Worm (Caenorhabditis elegans) whole organism, late embryonic: ENCODE measurements around the gene F12E12.1.

Experiments used
- K02D7.2 ChIP-seq: sonication (generic microtip); optimal IDR thresholded peaks from 2 replicates; lab custom pipeline; 2017; ENCODE audit warnings: mild to moderate bottlenecking, missing genetic modification characterization, missing compliant biosample characterization
- K09A11.1 ChIP-seq: sonication (generic microtip); optimal IDR thresholded peaks from 2 replicates; lab custom pipeline; 2017; ENCODE audit warnings: antibody characterized with exemption, mild to moderate bottlenecking, missing genetic modification characterization, missing compliant biosample characterization; ENCODE audit not compliant: insufficient read depth
- Y22D7AL.16 ChIP-seq: sonication (generic microtip); optimal IDR thresholded peaks from 2 replicates; lab custom pipeline; 2016; ENCODE audit warnings: missing genetic modification characterization, missing compliant biosample characterization
- ama-1 ChIP-seq: fragments of 150-350 bp; optimal IDR thresholded peaks from 2 replicates; lab custom pipeline; 2014
- ceh-19 ChIP-seq: fragments of 200-800 bp; sonication (Bioruptor generic); optimal IDR thresholded peaks from 2 replicates; lab custom pipeline; 2018; ENCODE audit warnings: mild to moderate bottlenecking, missing genetic modification characterization, missing compliant biosample characterization
- ceh-22 ChIP-seq: sonication (generic microtip); optimal IDR thresholded peaks from 2 replicates; lab custom pipeline; 2017; ENCODE audit warnings: missing biosample characterization, missing genetic modification characterization
- ceh-34 ChIP-seq: sonication (generic microtip); optimal IDR thresholded peaks from 2 replicates; lab custom pipeline; 2016; ENCODE audit warnings: mild to moderate bottlenecking, missing genetic modification characterization, missing compliant biosample characterization
- ceh-45 ChIP-seq: fragments of 200-800 bp; sonication (Bioruptor generic); IDR thresholded peaks from 2 replicates; pipeline ENCODE4 v1.3.6; 2022; ENCODE audit warnings: missing genetic modification reagents, missing genetic modification characterization, missing compliant biosample characterization
- ceh-6 ChIP-seq: fragments of 200-800 bp; sonication (Bioruptor generic); optimal IDR thresholded peaks from 2 replicates; lab custom pipeline; 2018; ENCODE audit warnings: mild to moderate bottlenecking, missing genetic modification characterization, missing compliant biosample characterization
- ceh-9 ChIP-seq: sonication (generic microtip); optimal IDR thresholded peaks from 2 replicates; lab custom pipeline; 2016; ENCODE audit warnings: mild to moderate bottlenecking, missing genetic modification characterization, inconsistent platforms, missing compliant biosample characterization
- ets-4 ChIP-seq: sonication (generic microtip); optimal IDR thresholded peaks from 2 replicates; lab custom pipeline; 2016; ENCODE audit warnings: missing genetic modification characterization, missing compliant biosample characterization
- fax-1 ChIP-seq: sonication (generic microtip); optimal IDR thresholded peaks from 2 replicates; lab custom pipeline; 2016; ENCODE audit warnings: missing genotype, missing genetic modification characterization, missing compliant biosample characterization
- fkh-10 ChIP-seq: fragments of 150-350 bp; optimal IDR thresholded peaks from 2 replicates; lab custom pipeline; 2014; ENCODE audit warnings: missing biosample characterization, missing genetic modification reagents, missing genetic modification characterization
- fkh-6 ChIP-seq: sonication (generic microtip); optimal IDR thresholded peaks from 2 replicates; lab custom pipeline; 2016; ENCODE audit warnings: missing genetic modification characterization, missing compliant biosample characterization
- hlh-13 ChIP-seq: fragments of 200-800 bp; sonication (Bioruptor generic); optimal IDR thresholded peaks from 2 replicates; lab custom pipeline; 2018; ENCODE audit warnings: mild to moderate bottlenecking, missing genetic modification characterization, missing compliant biosample characterization
- hlh-15 ChIP-seq: sonication (generic microtip); optimal IDR thresholded peaks from 2 replicates; lab custom pipeline; 2016; ENCODE audit warnings: missing genetic modification characterization, missing compliant biosample characterization
- hlh-6 ChIP-seq: sonication (generic microtip); optimal IDR thresholded peaks from 2 replicates; lab custom pipeline; 2016; ENCODE audit warnings: missing genotype, missing genetic modification characterization, missing compliant biosample characterization
- madf-2 ChIP-seq: sonication (generic microtip); optimal IDR thresholded peaks from 2 replicates; lab custom pipeline; 2017; ENCODE audit warnings: missing genetic modification characterization, missing compliant biosample characterization
- mec-3 ChIP-seq: sonication (generic microtip); optimal IDR thresholded peaks from 2 replicates; lab custom pipeline; 2016; ENCODE audit warnings: borderline replicate concordance, missing genetic modification characterization, missing compliant biosample characterization
- nhr-232 ChIP-seq: sonication (generic microtip); optimal IDR thresholded peaks from 2 replicates; lab custom pipeline; 2016; ENCODE audit warnings: missing genetic modification characterization, missing compliant biosample characterization
- npax-4 ChIP-seq: sonication (generic microtip); optimal IDR thresholded peaks from 2 replicates; lab custom pipeline; 2016; ENCODE audit warnings: missing genetic modification characterization, missing compliant biosample characterization
- pat-9 ChIP-seq: fragments of 200-800 bp; sonication (Bioruptor generic); optimal IDR thresholded peaks from 2 replicates; lab custom pipeline; 2018; ENCODE audit warnings: mild to moderate bottlenecking, missing genetic modification characterization, moderate library complexity, missing compliant biosample characterization
- pax-1 ChIP-seq: fragments of 150-350 bp; optimal IDR thresholded peaks from 2 replicates; lab custom pipeline; 2014; ENCODE audit warnings: missing biosample characterization, missing genetic modification characterization
- pha-2 ChIP-seq: sonication (generic microtip); optimal IDR thresholded peaks from 2 replicates; lab custom pipeline; 2017; ENCODE audit warnings: mild to moderate bottlenecking, missing genetic modification characterization, missing compliant biosample characterization
- rnt-1 ChIP-seq: sonication (generic microtip); optimal IDR thresholded peaks from 2 replicates; lab custom pipeline; 2016; ENCODE audit warnings: missing genetic modification characterization, missing compliant biosample characterization
- sdc-2 ChIP-seq: sonication (generic microtip); optimal IDR thresholded peaks from 2 replicates; lab custom pipeline; 2016; ENCODE audit warnings: missing genotype, missing genetic modification characterization, missing compliant biosample characterization
- sox-2 ChIP-seq: fragments of 200-800 bp; sonication (Bioruptor generic); IDR thresholded peaks from 2 replicates; pipeline ENCODE4 v1.3.6; 2022; ENCODE audit warnings: missing genetic modification reagents, missing genetic modification characterization, missing compliant biosample characterization
- sox-4 ChIP-seq: sonication (generic microtip); optimal IDR thresholded peaks from 2 replicates; lab custom pipeline; 2017; ENCODE audit warnings: mild to moderate bottlenecking, missing genetic modification characterization, inconsistent platforms, missing compliant biosample characterization
- syd-9 ChIP-seq: sonication (generic microtip); optimal IDR thresholded peaks from 2 replicates; lab custom pipeline; 2016; ENCODE audit warnings: mild to moderate bottlenecking, missing genetic modification characterization, moderate library complexity, missing compliant biosample characterization
- ttx-3 ChIP-seq: sonication (generic microtip); optimal IDR thresholded peaks from 2 replicates; lab custom pipeline; 2016; ENCODE audit warnings: missing genetic modification reagents, missing genetic modification characterization, missing compliant biosample characterization
- unc-3 ChIP-seq, 2 experiments: fragments of 200-800 bp in 1 of 2; sonication (Bioruptor generic) in 1 of 2; sonication (generic microtip) in 1 of 2; conservative IDR thresholded peaks in 1 of 2; optimal IDR thresholded peaks in 1 of 2; 2 replicates each; pipeline versions ENCODE4 v1.3.6 to Lab custom; 2016 to 2022; ENCODE audit warnings: missing compliant biosample characterization in 2 of 2, missing genetic modification characterization in 2 of 2, missing genetic modification reagents in 1 of 2
- unc-42 ChIP-seq: sonication (generic microtip); optimal IDR thresholded peaks from 2 replicates; lab custom pipeline; 2016; ENCODE audit warnings: missing genotype, missing genetic modification characterization, missing compliant biosample characterization
- unc-55 ChIP-seq: sonication (generic microtip); optimal IDR thresholded peaks from 2 replicates; lab custom pipeline; 2017; ENCODE audit warnings: missing biosample characterization, missing genetic modification reagents, missing genetic modification characterization
- zip-5 ChIP-seq: sonication (generic microtip); optimal IDR thresholded peaks from 2 replicates; lab custom pipeline; 2016; ENCODE audit warnings: missing genetic modification characterization, missing compliant biosample characterization
- ztf-16 ChIP-seq: sonication (generic microtip); optimal IDR thresholded peaks from 2 replicates; lab custom pipeline; 2017; ENCODE audit warnings: missing genetic modification characterization, missing compliant biosample characterization

F12E12.1 gene

DNA sequence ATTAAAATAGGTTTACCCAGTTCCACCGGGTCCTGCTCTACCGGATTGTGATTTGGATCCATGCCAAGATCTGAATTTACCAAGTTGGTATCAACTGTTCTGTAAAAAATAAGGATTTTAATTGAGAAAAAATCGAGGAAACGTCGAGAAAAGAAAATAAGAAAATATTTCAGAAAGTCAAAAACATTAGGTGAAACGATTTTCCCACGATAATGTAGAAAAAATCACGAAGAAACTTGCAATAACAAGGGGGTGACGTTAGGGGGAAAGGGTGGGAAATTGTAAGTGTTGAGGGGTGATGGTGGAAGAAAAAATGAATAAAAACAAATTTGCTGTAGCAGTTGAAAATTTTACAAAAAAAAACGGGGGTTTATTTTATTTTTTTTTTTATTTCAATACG lies 31.4 kb downstream of the F12E12.1 start, which contains the start of gene T24E12.10:
TSS of gene T24E12.10 (minus strand) at position 101 of the 400 bp plus-strand sequence.
- TF ChIP-seq unc-42 (tag; lab: Kevin White, UChicago): no peak
- no peak for TF ChIP-seq pat-9
- TF ChIP-seq sdc-2 (tag; lab: Kevin White, UChicago): no peak
- no peak for TF ChIP-seq npax-4 (tag; lab: Kevin White, UChicago)
- TF ChIP-seq unc-3 (GFP tag; conservative IDR thresholded peaks at IDR 0.05; lab: Robert Waterston, UW): no peak
- no peak for TF ChIP-seq unc-3 (tag; optimal IDR thresholded peaks at IDR 0.05; lab: Kevin White, UChicago)
- no peak for TF ChIP-seq Y22D7AL.16
- TF ChIP-seq pha-2 (tag; lab: Kevin White, UChicago): no peak
- no peak for TF ChIP-seq ceh-22 (tag; lab: Kevin White, UChicago)
- no peak for TF ChIP-seq syd-9 (tag; lab: Kevin White, UChicago)
- TF ChIP-seq rnt-1 (tag; lab: Kevin White, UChicago): no peak
- TF ChIP-seq fkh-6: no peak
- no peak for TF ChIP-seq K09A11.1 (tag; lab: Kevin White, UChicago)
- no peak for TF ChIP-seq unc-55 (GFP tag; lab: Kevin White, UChicago)
- no peak for TF ChIP-seq ttx-3 (tag; lab: Kevin White, UChicago)
- no peak for TF ChIP-seq K02D7.2

- no peak for TF ChIP-seq rnt-1 (tag; lab: Kevin White, UChicago)
- no peak for TF ChIP-seq ceh-45 (GFP tag; lab: Robert Waterston, UW)
- no peak for TF ChIP-seq syd-9 (tag; lab: Kevin White, UChicago)
- TF ChIP-seq unc-3 (GFP tag; conservative IDR thresholded peaks at IDR 0.05; lab: Robert Waterston, UW): no peak
- TF ChIP-seq unc-3 (tag; optimal IDR thresholded peaks at IDR 0.05; lab: Kevin White, UChicago): no peak
- TF ChIP-seq, all 69 proteins: peak for 0
Measured at ce11 chrII:3775719-3776118, 34.0 kb downstream of the F12E12.1 start, which contains the start of gene T24E12.3. TSS of gene T24E12.3 (plus strand) at chrII:3776019.

- TF ChIP-seq ceh-9 (tag; lab: Kevin White, UChicago) (no peak), pha-2 (tag; lab: Kevin White, UChicago) (no peak), hlh-6 (no peak), ets-4 (tag; lab: Kevin White, UChicago) (no peak), fkh-10 (GFP tag; lab: Kevin White, UChicago) (no peak), ceh-6 (GFP tag; lab: Kevin White, UChicago) (no peak), ceh-34 (tag; lab: Kevin White, UChicago) (no peak), madf-2 (tag; lab: Kevin White, UChicago) (no peak), rnt-1 (tag; lab: Kevin White, UChicago) (no peak), ama-1 (lab: Kevin White, UChicago) (no peak), fax-1 (tag; lab: Kevin White, UChicago) (no peak), nhr-232 (tag; lab: Kevin White, UChicago) (no peak), zip-5 (tag; lab: Kevin White, UChicago) (no peak)
- TF ChIP-seq, all 69 proteins: peak for 0
Measured at ce11 chrII:3777802-3778201, 36.1 kb downstream of the F12E12.1 start.

DNA sequence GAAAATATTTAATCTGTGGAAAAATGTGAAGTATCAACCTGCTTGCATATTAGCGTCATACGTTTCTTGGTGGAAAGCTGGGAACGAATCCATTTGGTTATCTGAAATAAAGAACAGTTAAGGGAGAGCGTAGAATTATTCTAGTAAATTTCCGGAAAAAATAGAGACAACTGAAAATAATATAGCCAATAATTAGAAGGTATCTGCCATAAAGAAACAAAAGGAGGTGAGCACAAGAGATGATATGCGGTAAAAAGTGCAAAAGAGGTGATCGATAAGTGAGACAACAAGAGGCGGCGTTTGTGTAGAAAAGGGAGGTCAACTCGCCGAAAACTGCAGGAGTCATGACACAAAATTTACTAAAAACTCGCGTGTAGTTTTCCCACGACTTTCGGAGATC lies 37.8 kb downstream of the F12E12.1 start, which contains the start of gene T24E12.11:
TSS of gene T24E12.11 (minus strand) at position 101 of the 400 bp plus-strand sequence.
- TF ChIP-seq hlh-15 (tag; lab: Kevin White, UChicago) (no peak), ceh-34 (tag; lab: Kevin White, UChicago) (no peak)

DNA sequence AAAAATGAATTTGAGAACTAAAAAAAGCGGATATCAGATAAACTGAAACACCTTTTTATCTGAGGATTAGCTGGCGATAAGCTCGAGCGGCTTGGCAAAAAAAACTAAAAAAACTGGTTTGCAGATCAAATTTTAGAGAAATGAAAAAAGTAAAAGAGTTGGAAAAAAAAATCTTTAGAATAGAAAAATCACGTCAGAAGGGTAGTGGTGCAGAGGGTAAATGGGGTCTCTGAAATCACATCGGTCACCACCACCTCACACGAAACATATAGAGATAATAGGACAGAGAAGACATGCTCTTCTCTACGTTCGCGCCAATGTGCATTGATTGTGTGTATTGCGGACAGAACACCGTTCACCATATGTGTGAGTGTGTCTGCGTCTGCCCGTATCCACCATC lies 39.6 kb downstream of the F12E12.1 start:
- TF ChIP-seq sox-4 (tag; lab: Kevin White, UChicago) (no peak), pax-1 (tag; lab: Kevin White, UChicago) (no peak), pat-9 (no peak), mec-3 (no peak), sox-2 (GFP tag; lab: Robert Waterston, UW) (no peak), zip-5 (tag; lab: Kevin White, UChicago) (no peak), ceh-19 (GFP tag; lab: Kevin White, UChicago) (no peak), sdc-2 (tag; lab: Kevin White, UChicago) (no peak), ztf-16 (tag; lab: Kevin White, UChicago) (no peak), hlh-13 (GFP tag; lab: Kevin White, UChicago) (no peak), ceh-34 (tag; lab: Kevin White, UChicago) (no peak)
